Fruit fly (Drosophila melanogaster) whole organism, prepupa: ENCODE data around the gene Rpt3R.
A peak's percentile ranks its signal among the peaks of the same experiment; 100 is the strongest.

Experiments used
- Blimp-1 ChIP-seq: fragments of 200-800 bp; sonication (Bioruptor generic); optimal IDR thresholded peaks from 3 replicates; lab custom pipeline; 2017; ENCODE audit warnings: missing biosample characterization, missing genetic modification characterization, mild to moderate bottlenecking, moderate library complexity, missing genetic modification reagents
- CG10631 ChIP-seq: fragments of 200-800 bp; sonication (Bioruptor generic); optimal IDR thresholded peaks from 2 replicates; lab custom pipeline; 2016; ENCODE audit warnings: missing biosample characterization, missing genetic modification characterization
- CG10669 ChIP-seq: fragments of 200-800 bp; sonication (Bioruptor generic); optimal IDR thresholded peaks from 3 replicates; lab custom pipeline; 2018; ENCODE audit warnings: missing biosample characterization, mild to moderate bottlenecking, missing genetic modification characterization, moderate library complexity
- CG11294 ChIP-seq: fragments of 200-800 bp; sonication (Bioruptor generic); IDR thresholded peaks from 2 replicates; pipeline ENCODE4 v1.3.6; 2022; ENCODE audit warnings: missing biosample characterization, missing genetic modification characterization
- CG11902 ChIP-seq: fragments of 200-800 bp; sonication (Bioruptor generic); optimal IDR thresholded peaks from 3 replicates; lab custom pipeline; 2016; ENCODE audit warnings: missing biosample characterization, missing genetic modification characterization
- CG15336 ChIP-seq: fragments of 200-800 bp; sonication (Bioruptor generic); IDR thresholded peaks from 2 replicates; pipeline ENCODE4 v1.3.6; 2022; ENCODE audit warnings: missing biosample characterization, missing genetic modification characterization
- CG16779 ChIP-seq: fragments of 200-800 bp; sonication (Bioruptor generic); optimal IDR thresholded peaks from 3 replicates; lab custom pipeline; 2017; ENCODE audit warnings: missing biosample characterization, mild to moderate bottlenecking, missing genetic modification characterization
- CG3032 ChIP-seq: fragments of 200-800 bp; optimal IDR thresholded peaks from 2 replicates; lab custom pipeline; 2019; ENCODE audit warnings: missing biosample characterization, mild to moderate bottlenecking, missing genetic modification characterization, moderate library complexity
- CG31627 ChIP-seq: fragments of 200-800 bp; sonication (Bioruptor generic); optimal IDR thresholded peaks from 3 replicates; lab custom pipeline; 2016; ENCODE audit warnings: missing biosample characterization, missing genetic modification characterization
- CG6276 ChIP-seq: fragments of 200-800 bp; sonication (Bioruptor generic); optimal IDR thresholded peaks from 2 replicates; lab custom pipeline; 2017; ENCODE audit warnings: missing biosample characterization, mild to moderate bottlenecking, missing genetic modification characterization
- CG6808 ChIP-seq: fragments of 200-800 bp; sonication (Bioruptor generic); optimal IDR thresholded peaks from 3 replicates; lab custom pipeline; 2017; ENCODE audit warnings: missing biosample characterization, missing genetic modification characterization, mild to moderate bottlenecking, moderate library complexity, missing genetic modification reagents
- CG7368 ChIP-seq: fragments of 200-800 bp; sonication (Bioruptor generic); optimal IDR thresholded peaks from 3 replicates; lab custom pipeline; 2016; ENCODE audit warnings: missing biosample characterization, missing genetic modification characterization
- CG8119 ChIP-seq: fragments of 200-800 bp; sonication (Bioruptor generic); IDR thresholded peaks from 3 replicates; pipeline ENCODE4 v1.3.6; 2022; ENCODE audit warnings: missing biosample characterization, missing genetic modification characterization
- CG8319 ChIP-seq: fragments of 200-800 bp; sonication (Bioruptor generic); optimal IDR thresholded peaks from 3 replicates; lab custom pipeline; 2016; ENCODE audit warnings: missing biosample characterization, missing genetic modification characterization
- Eip75B ChIP-seq: fragments of 200-800 bp; sonication (Bioruptor generic); optimal IDR thresholded peaks from 3 replicates; lab custom pipeline; 2016; ENCODE audit warnings: missing biosample characterization, missing genetic modification characterization
- Eip78C ChIP-seq: fragments of 200-800 bp; sonication (Bioruptor generic); peaks from one replicate; lab custom pipeline; 2016; ENCODE audit warnings: missing biosample characterization, missing genetic modification characterization
- Eip93F ChIP-seq: fragments of 200-800 bp; sonication (Bioruptor generic); optimal IDR thresholded peaks from 2 replicates; lab custom pipeline; 2016; ENCODE audit warnings: missing biosample characterization, mild to moderate bottlenecking, missing genetic modification characterization
- Ets21C ChIP-seq: fragments of 200-800 bp; sonication (Bioruptor generic); optimal IDR thresholded peaks from 3 replicates; lab custom pipeline; 2016; ENCODE audit warnings: missing biosample characterization, missing genetic modification characterization
- Ets96B ChIP-seq: fragments of 200-800 bp; optimal IDR thresholded peaks from 2 replicates; lab custom pipeline; 2019; ENCODE audit warnings: missing biosample characterization, mild to moderate bottlenecking, missing genetic modification characterization, moderate library complexity
- Gug ChIP-seq: fragments of 200-800 bp; sonication (Bioruptor generic); IDR thresholded peaks from 2 replicates; pipeline ENCODE4 v1.3.6; 2022; ENCODE audit warnings: missing biosample characterization, missing genetic modification characterization
- Hr38 ChIP-seq: sonication (Bioruptor generic); optimal IDR thresholded peaks from 2 replicates; lab custom pipeline; 2016; ENCODE audit warnings: missing biosample characterization, missing genetic modification characterization
- Hr39 ChIP-seq: fragments of 200-800 bp; sonication (Bioruptor generic); optimal IDR thresholded peaks from 2 replicates; lab custom pipeline; 2016; ENCODE audit warnings: missing biosample characterization, missing genetic modification characterization
- Hr4 ChIP-seq: fragments of 200-800 bp; sonication (Bioruptor generic); optimal IDR thresholded peaks from 3 replicates; lab custom pipeline; 2016; ENCODE audit warnings: missing biosample characterization, missing genetic modification characterization
- Sox14 ChIP-seq: fragments of 200-800 bp; sonication (Bioruptor generic); optimal IDR thresholded peaks from 3 replicates; lab custom pipeline; 2016; ENCODE audit warnings: missing biosample characterization, missing genetic modification characterization
- acj6 ChIP-seq: fragments of 200-800 bp; sonication (Bioruptor generic); optimal IDR thresholded peaks from 3 replicates; lab custom pipeline; 2016; ENCODE audit warnings: missing biosample characterization, missing genetic modification characterization
- dac ChIP-seq: fragments of 200-800 bp; sonication (Bioruptor generic); optimal IDR thresholded peaks from 2 replicates; lab custom pipeline; 2017; ENCODE audit warnings: missing biosample characterization, mild to moderate bottlenecking, missing genetic modification characterization
- dsx ChIP-seq: fragments of 200-800 bp; optimal IDR thresholded peaks from 3 replicates; lab custom pipeline; 2019; ENCODE audit warnings: missing biosample characterization, mild to moderate bottlenecking, missing genetic modification characterization, moderate library complexity; ENCODE audit not compliant: poor library complexity, severe bottlenecking
- eg ChIP-seq: fragments of 200-800 bp; sonication (Bioruptor generic); IDR thresholded peaks from 3 replicates; pipeline ENCODE4 v1.3.6; 2022; ENCODE audit warnings: missing biosample characterization, missing genetic modification characterization
- esn ChIP-seq: fragments of 200-800 bp; sonication (Bioruptor generic); optimal IDR thresholded peaks from 2 replicates; lab custom pipeline; 2016; ENCODE audit warnings: missing biosample characterization, mild to moderate bottlenecking, missing genetic modification characterization, moderate library complexity
- net ChIP-seq: fragments of 200-800 bp; sonication (Bioruptor generic); optimal IDR thresholded peaks from 3 replicates; lab custom pipeline; 2016; ENCODE audit warnings: missing biosample characterization, missing genetic modification characterization
- pdm3 ChIP-seq: fragments of 200-800 bp; sonication (Bioruptor generic); optimal IDR thresholded peaks from 3 replicates; lab custom pipeline; 2016; ENCODE audit warnings: missing biosample characterization, missing genetic modification characterization
- spab ChIP-seq: fragments of 200-800 bp; sonication (Bioruptor generic); optimal IDR thresholded peaks from 2 replicates; lab custom pipeline; 2017; ENCODE audit warnings: missing biosample characterization, mild to moderate bottlenecking, missing genetic modification characterization, missing genetic modification reagents
- ss ChIP-seq, 2 experiments: fragments of 200-800 bp; sonication (Bioruptor generic); optimal IDR thresholded peaks; 2 replicates in 1 of 2; 3 replicates in 1 of 2; lab custom pipeline; 2017 to 2018; ENCODE audit warnings: mild to moderate bottlenecking in 2 of 2, missing biosample characterization in 2 of 2, missing genetic modification characterization in 2 of 2, moderate library complexity in 1 of 2
- svp ChIP-seq: fragments of 200-800 bp; sonication (Bioruptor generic); peaks from one replicate; lab custom pipeline; 2016; ENCODE audit warnings: missing biosample characterization, missing genetic modification characterization
- topi ChIP-seq: fragments of 200-800 bp; sonication (Bioruptor generic); optimal IDR thresholded peaks from 3 replicates; lab custom pipeline; 2016; ENCODE audit warnings: missing biosample characterization, missing genetic modification characterization
- vri ChIP-seq: fragments of 200-800 bp; sonication (Bioruptor generic); optimal IDR thresholded peaks from 3 replicates; lab custom pipeline; 2016; ENCODE audit warnings: missing biosample characterization, mild to moderate bottlenecking, missing genetic modification characterization

Gene Rpt3R

DNA sequence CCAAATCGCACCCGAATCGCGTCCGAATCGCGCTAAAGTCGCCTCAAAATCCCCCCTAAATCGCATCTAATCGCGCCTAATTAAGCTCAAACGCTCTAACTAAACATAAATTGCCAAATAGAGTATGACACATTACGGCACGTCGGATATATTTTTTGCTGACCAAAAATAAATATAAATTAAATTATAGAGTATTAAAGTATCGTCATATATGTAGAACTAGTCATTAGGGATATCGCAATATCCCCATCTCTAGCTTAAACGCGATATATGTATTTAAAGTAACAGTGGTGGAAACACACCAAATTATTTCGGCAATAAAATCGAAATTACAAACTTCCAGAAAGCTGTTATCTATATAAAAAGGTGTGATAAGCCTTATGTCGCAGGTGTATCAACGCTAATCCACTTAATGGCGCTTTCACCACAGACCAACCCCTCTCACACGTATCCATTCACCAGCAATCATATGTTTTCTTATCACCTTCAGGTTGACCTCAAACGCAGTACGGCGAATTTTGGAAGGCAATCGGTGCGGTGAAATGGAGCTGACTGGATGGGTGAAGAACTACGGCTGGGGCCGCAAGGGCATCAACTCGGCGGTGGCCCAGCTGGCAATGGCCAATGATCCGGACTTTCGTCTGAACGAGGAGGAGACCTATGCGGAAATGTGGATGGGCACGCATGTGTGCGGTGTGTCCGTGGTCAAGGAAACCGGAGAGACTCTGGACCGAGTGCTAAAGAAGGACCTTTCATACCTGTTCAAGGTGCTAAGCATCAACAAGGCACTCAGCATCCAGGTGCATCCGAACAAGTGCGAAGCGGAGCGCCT, 3.3 kb upstream of the Rpt3R start, which contains the start of gene Mpi:
Gene Mpi, plus strand, starts transcription at position 263 of the 832 bp plus-strand sequence.
- TF ChIP-seq CG6276 (GFP tag; lab: Kevin White, UChicago) = no peak
- TF ChIP-seq esn (GFP tag; lab: Kevin White, UChicago) = peak; percentile 34
- 0 out of 3 replicates have a peak, but pooled peaks have one; percentile 23 for TF ChIP-seq CG8119 (GFP tag; lab: Robert Waterston, UW)
- peak; percentile 36 for TF ChIP-seq CG3032 (tag; lab: Kevin White, UChicago)
- TF ChIP-seq svp (GFP tag; lab: Kevin White, UChicago) = peak; percentile 98
- 0 out of 3 replicates have a peak, but pooled peaks have one; percentile 30 for TF ChIP-seq eg (GFP tag; lab: Robert Waterston, UW)
- TF ChIP-seq Gug = no peak
- no peak for TF ChIP-seq Hr38 (GFP tag; lab: Kevin White, UChicago)

DNA sequence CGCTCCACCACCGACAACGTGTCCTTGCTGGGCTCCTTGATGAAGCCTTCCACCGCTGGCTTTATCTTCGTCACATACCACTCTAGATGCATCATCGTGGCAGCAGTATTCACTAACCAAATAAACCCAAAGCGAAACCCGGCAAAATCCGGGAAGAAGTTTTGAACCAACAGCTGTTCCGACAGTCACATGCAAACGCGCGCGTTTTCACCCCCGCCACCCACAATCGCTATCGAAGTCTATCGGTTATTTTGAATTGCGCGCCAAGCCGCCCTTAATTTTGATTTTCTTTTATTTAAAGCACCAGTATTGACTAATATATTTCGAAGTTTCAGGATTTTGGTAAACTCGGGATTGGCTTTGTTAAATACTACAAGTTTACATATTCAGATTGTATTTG, 1.8 kb downstream of the Rpt3R start, which contains the start of gene Tti1:
Gene Tti1, minus strand, starts transcription at position 200 of the 400 bp plus-strand sequence.
- no peak for TF ChIP-seq CG10669 (GFP tag; lab: Kevin White, UChicago)
- no peak for TF ChIP-seq CG3032 (tag; lab: Kevin White, UChicago)
- no peak for TF ChIP-seq CG6808 (GFP tag; lab: Kevin White, UChicago)
- TF ChIP-seq CG15336 = no peak
- TF ChIP-seq Eip93F (GFP tag; lab: Kevin White, UChicago) = no peak
- no peak for TF ChIP-seq net (GFP tag; lab: Kevin White, UChicago)
- TF ChIP-seq Ets21C (GFP tag; lab: Kevin White, UChicago) = no peak
- TF ChIP-seq CG7368 (GFP tag; lab: Kevin White, UChicago) = no peak
- TF ChIP-seq Eip75B (GFP tag; lab: Kevin White, UChicago) = no peak
- no peak for TF ChIP-seq acj6 (GFP tag; lab: Kevin White, UChicago)
- TF ChIP-seq dac = no peak
- TF ChIP-seq, all 60 proteins: peak for 0

DNA sequence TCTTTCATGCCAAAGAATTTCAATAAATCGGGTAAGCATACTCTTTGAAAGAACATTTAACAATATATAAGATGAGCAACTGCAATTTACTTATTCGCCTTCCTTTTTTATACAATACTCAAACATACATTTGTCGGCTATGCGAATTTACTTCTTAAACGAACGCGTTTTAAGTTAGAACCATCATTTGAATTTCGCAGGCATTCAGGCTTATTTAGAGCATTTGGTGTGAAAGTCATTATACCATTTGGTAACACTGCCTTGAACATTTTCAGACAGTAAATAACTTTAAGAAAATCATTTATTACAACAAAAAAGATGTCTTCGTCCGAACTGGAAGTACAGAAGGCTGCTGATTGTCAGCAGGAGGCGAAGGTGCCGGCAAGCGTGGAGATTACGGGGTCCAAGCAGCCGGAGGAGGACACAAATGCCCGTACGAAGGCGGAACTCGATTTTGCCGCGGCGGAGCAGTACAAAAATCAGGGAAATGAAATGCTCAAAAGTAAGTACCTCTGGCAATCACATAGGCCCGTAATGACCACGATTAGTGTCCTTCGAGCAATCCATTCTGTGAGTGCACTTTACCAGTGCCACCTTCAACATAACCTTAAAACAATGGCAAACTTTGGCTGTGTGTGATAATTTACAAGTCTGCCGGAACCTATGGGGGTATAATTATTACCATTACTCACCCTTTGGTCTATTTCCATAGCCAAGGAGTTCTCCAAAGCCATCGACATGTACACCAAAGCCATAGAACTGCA, 8.2 kb downstream of the Rpt3R start:
- TF ChIP-seq Eip78C = no peak
- no peak for TF ChIP-seq dsx (GFP tag; lab: Kevin White, UChicago)
- no peak for TF ChIP-seq CG31627 (GFP tag; lab: Kevin White, UChicago)
- TF ChIP-seq Hr39 (GFP tag; lab: Kevin White, UChicago) = no peak
- TF ChIP-seq Hr4 (GFP tag; lab: Kevin White, UChicago) = no peak
- TF ChIP-seq CG10631 = no peak
- TF ChIP-seq CG11294 (GFP tag; lab: Robert Waterston, UW) = no peak
- TF ChIP-seq CG16779 (tag; lab: Kevin White, UChicago) = no peak
- TF ChIP-seq topi (GFP tag; lab: Kevin White, UChicago) = no peak
- no peak for TF ChIP-seq Sox14 (GFP tag; lab: Kevin White, UChicago)
- TF ChIP-seq pdm3 (GFP tag; lab: Kevin White, UChicago) = no peak
- no peak for TF ChIP-seq vri (GFP tag; lab: Kevin White, UChicago)
- no peak for TF ChIP-seq Blimp-1 (GFP tag; lab: Kevin White, UChicago)
- TF ChIP-seq ss (GFP tag; optimal IDR thresholded peaks at IDR 0.05; lab: Kevin White, UChicago) = no peak
- TF ChIP-seq CG6276 (GFP tag; lab: Kevin White, UChicago) = no peak
- no peak for TF ChIP-seq CG8319 (GFP tag; lab: Kevin White, UChicago)
- TF ChIP-seq spab = no peak
- no peak for TF ChIP-seq Ets96B (tag; lab: Kevin White, UChicago)
- TF ChIP-seq CG11902 (GFP tag; lab: Kevin White, UChicago) = no peak
- TF ChIP-seq CG3032 (tag; lab: Kevin White, UChicago) = no peak
